Worm (Caenorhabditis elegans): ENCODE results near the gene T25F10.3.

DNA sequence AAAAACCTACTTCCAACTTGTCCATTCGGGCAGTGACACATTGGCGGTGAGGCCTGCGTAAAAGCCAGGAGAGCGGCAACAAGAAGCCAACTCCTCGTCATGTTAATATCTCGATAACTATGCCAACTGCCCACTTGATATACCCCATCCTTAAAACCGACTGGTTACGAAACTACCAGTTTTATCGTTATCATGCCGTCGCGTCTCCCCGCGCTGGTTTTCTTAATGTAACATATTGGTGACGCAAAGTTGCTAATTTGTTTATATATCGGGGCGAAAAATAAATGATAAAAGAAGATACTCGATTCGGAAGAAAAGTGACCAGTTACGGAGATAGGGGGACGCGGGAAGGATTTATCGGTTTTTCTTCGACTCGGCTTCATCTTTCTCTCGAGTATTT, 13.3 kb upstream of the T25F10.3 start, which contains the start of gene grl-9:
- no peak for TF ChIP-seq flt-1 (GFP tag; IDR thresholded peaks at IDR 0.05)
- TF ChIP-seq ama-1 (optimal IDR thresholded peaks at IDR 0.05), result no peak
- TF ChIP-seq hnd-1 (tag; optimal IDR thresholded peaks at IDR 0.05), result no peak
- TF ChIP-seq aly-1 (tag; optimal IDR thresholded peaks at IDR 0.05), result no peak
- no peak for TF ChIP-seq F13C5.2 (tag; optimal IDR thresholded peaks at IDR 0.05)
- no peak for TF ChIP-seq tbx-37 (GFP tag; conservative IDR thresholded peaks at IDR 0.05)
- TF ChIP-seq tra-4 (tag; optimal IDR thresholded peaks at IDR 0.05), result no peak
- no peak for TF ChIP-seq scrt-1 (GFP tag; IDR thresholded peaks at IDR 0.05)
- no peak for TF ChIP-seq ceh-36 (tag; optimal IDR thresholded peaks at IDR 0.05)
- TF ChIP-seq tbx-11 (GFP tag; IDR thresholded peaks at IDR 0.05), result no peak
